Fruit fly (Drosophila melanogaster): ENCODE measurements around the gene AIMP2.

Gene AIMP2

DNA sequence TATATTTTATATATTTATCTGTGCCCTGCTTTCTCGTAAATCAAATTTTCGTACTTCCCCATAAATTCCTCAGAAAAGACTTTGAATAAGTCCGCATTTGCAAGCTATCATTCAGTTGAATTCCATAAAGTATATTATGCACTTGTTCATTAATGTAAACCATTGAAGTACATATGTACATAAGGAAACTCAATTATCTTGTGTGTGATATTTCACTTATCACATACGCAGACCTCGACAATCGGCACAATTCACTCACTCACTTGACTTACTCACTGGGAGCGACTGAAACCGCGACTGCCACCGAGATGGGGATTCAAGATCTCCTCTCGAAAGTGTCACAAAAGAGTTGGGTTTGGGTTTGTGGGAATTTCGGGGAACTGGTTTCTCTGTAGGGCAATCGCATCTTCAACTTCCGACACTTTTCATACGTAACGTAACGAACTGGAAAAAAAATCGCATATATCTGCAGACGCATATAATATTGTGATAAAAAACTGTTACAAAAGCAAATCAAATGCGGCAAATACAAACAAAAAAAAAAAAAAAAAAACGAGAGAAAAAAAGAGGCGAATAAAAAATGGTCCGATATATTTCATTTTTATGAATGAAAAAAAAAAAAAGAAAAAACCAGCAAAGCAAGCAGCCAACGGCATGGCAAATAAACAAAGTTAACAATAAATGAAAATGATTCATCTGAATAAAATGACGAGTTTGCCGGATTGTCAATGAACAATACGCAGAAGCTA lies 13.8 kb downstream of the AIMP2 start:
- peak; percentile 14 for TF ChIP-seq gl (tag; optimal IDR thresholded peaks at IDR 0.05)
- TF ChIP-seq fd96Ca (GFP tag; IDR thresholded peaks at IDR 0.05), result no peak
- no peak for TF ChIP-seq CG9948 (tag; optimal IDR thresholded peaks at IDR 0.05)
- peak; percentile 40 for TF ChIP-seq EcR (GFP tag; optimal IDR thresholded peaks at IDR 0.05)
- no peak for TF ChIP-seq rn (GFP tag; IDR thresholded peaks at IDR 0.05)

dm6 chr3L:15597945-15598344 lies 14.5 kb downstream of the AIMP2 start:
- TF ChIP-seq EcR (GFP tag; optimal IDR thresholded peaks at IDR 0.05) (peak; percentile 7), Ets98B (GFP tag; IDR thresholded peaks at IDR 0.05) (no peak)

dm6 chr3L:15599190-15599589 lies 15.8 kb downstream of the AIMP2 start:
- no peak for TF ChIP-seq CG14655 (GFP tag; optimal IDR thresholded peaks at IDR 0.05)
- no peak for TF ChIP-seq Pif1B (GFP tag; optimal IDR thresholded peaks at IDR 0.05)
- TF ChIP-seq CG4496 (GFP tag; IDR thresholded peaks at IDR 0.05), result no peak
- no peak for TF ChIP-seq rn (GFP tag; IDR thresholded peaks at IDR 0.05)
- TF ChIP-seq Snoo (tag; optimal IDR thresholded peaks at IDR 0.05), result no peak
- no peak for TF ChIP-seq fd96Ca (GFP tag; IDR thresholded peaks at IDR 0.05)
- no peak for TF ChIP-seq CG15710 (tag; optimal IDR thresholded peaks at IDR 0.05)
- no peak for TF ChIP-seq gl (tag; optimal IDR thresholded peaks at IDR 0.05)
- no peak for TF ChIP-seq CG10348 (GFP tag; IDR thresholded peaks at IDR 0.05)
- TF ChIP-seq Pif1A (GFP tag; optimal IDR thresholded peaks at IDR 0.05), result no peak
- TF ChIP-seq EcR (GFP tag; optimal IDR thresholded peaks at IDR 0.05), result no peak

DNA sequence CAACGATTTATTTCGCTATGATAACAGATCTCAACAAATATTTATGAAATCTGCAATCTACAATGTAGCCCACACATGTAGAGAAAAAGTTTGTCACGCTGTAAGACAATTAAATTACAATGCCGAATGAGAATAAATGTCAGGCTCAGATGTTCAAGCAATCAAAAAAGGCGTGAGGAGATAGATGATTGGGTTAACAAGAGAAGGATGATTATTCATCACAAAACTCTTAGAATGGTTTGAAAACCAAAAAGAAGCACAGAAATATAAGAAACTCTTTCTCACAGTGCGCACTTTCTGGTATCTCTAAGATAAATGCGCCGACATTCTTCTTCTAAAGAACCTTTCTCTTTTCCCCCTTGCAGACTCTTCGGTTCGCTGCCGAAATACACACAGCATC lies 16.6 kb downstream of the AIMP2 start:
- TF ChIP-seq CG8159 (tag; optimal IDR thresholded peaks at IDR 0.05), result no peak

dm6 chr3L:15604979-15605378 lies 21.5 kb downstream of the AIMP2 start:
- TF ChIP-seq fd96Ca (GFP tag; IDR thresholded peaks at IDR 0.05) (no peak), CG8159 (tag; optimal IDR thresholded peaks at IDR 0.05) (no peak), CG12605 (GFP tag; IDR thresholded peaks at IDR 0.05) (no peak), CG34367 (tag; optimal IDR thresholded peaks at IDR 0.05) (no peak), rn (GFP tag; IDR thresholded peaks at IDR 0.05) (no peak), CG14655 (GFP tag; optimal IDR thresholded peaks at IDR 0.05) (no peak), CG32121 (GFP tag; IDR thresholded peaks at IDR 0.05) (no peak), Snoo (tag; optimal IDR thresholded peaks at IDR 0.05) (no peak)

DNA sequence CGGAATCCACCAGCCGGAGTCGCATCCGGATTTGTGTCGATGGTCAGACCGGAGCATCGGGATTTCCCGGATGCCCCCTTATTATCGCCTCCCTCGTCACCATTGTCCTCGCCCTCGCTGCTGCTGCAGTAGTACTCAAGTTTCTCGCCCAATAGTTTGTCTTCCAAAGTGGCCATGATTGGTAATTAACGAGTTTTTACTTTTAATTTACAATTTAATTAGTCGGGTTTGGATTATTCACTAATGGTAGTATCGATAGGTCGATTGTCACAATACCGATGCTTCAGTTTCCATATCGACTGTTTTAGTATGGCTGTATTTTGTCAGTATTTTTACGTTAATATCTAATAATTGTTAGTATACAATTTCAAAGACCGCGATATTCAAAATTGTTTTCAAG lies 26.7 kb downstream of the AIMP2 start, which contains the start of gene CG7650:
Gene CG7650 (minus strand): TSS at position 278 of the 400 bp plus-strand sequence.
- TF ChIP-seq Pif1A (GFP tag; optimal IDR thresholded peaks at IDR 0.05) (no peak), CG9948 (tag; optimal IDR thresholded peaks at IDR 0.05) (no peak), fd96Ca (GFP tag; IDR thresholded peaks at IDR 0.05) (no peak), CG14655 (GFP tag; optimal IDR thresholded peaks at IDR 0.05) (no peak), CG8301 (tag; optimal IDR thresholded peaks at IDR 0.05) (no peak), CG17806 (tag; optimal IDR thresholded peaks at IDR 0.05) (no peak), Ets98B (GFP tag; IDR thresholded peaks at IDR 0.05) (no peak), CG8159 (tag; optimal IDR thresholded peaks at IDR 0.05) (no peak), rn (GFP tag; IDR thresholded peaks at IDR 0.05) (no peak), CG13204 (GFP tag; optimal IDR thresholded peaks at IDR 0.05) (no peak), CG34367 (tag; optimal IDR thresholded peaks at IDR 0.05) (no peak), CG12605 (GFP tag; IDR thresholded peaks at IDR 0.05) (no peak), gl (tag; optimal IDR thresholded peaks at IDR 0.05) (no peak), D1 (tag; optimal IDR thresholded peaks at IDR 0.05) (no peak), CG4496 (GFP tag; IDR thresholded peaks at IDR 0.05) (no peak), CG32121 (GFP tag; IDR thresholded peaks at IDR 0.05) (no peak)

DNA sequence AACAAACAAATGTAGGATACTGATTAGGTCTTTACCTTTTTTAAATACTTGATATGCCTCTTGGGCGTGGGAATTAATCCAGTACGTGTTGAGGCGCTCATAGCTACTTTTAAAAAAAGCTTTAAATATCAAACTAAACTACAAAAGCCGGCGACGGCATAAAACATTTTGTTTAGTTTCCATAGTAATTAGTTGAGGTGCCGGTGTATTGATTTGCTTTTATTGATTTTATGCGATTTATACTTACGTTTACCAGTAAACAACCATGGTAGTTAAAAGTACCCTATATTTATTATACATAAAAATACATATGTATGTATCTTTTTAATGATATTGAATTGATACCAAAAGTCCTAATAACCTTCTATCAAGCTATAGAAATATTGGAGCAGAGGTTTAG lies 29.3 kb downstream of the AIMP2 start, which contains the start of gene CG13449:
Gene CG13449 (minus strand): TSS at position 101 of the 400 bp plus-strand sequence.
- TF ChIP-seq fd96Ca (GFP tag; IDR thresholded peaks at IDR 0.05) (no peak), CG8301 (tag; optimal IDR thresholded peaks at IDR 0.05) (no peak), CG8159 (tag; optimal IDR thresholded peaks at IDR 0.05) (no peak), D1 (tag; optimal IDR thresholded peaks at IDR 0.05) (no peak), rn (GFP tag; IDR thresholded peaks at IDR 0.05) (no peak), CG9948 (tag; optimal IDR thresholded peaks at IDR 0.05) (no peak), CG12605 (GFP tag; IDR thresholded peaks at IDR 0.05) (no peak), Pif1B (GFP tag; optimal IDR thresholded peaks at IDR 0.05) (no peak), EcR (GFP tag; optimal IDR thresholded peaks at IDR 0.05) (no peak), Pif1A (GFP tag; optimal IDR thresholded peaks at IDR 0.05) (no peak), CG15710 (tag; optimal IDR thresholded peaks at IDR 0.05) (no peak), CG32121 (GFP tag; IDR thresholded peaks at IDR 0.05) (no peak), CG4496 (GFP tag; IDR thresholded peaks at IDR 0.05) (no peak), CG13204 (GFP tag; optimal IDR thresholded peaks at IDR 0.05) (no peak), Snoo (tag; optimal IDR thresholded peaks at IDR 0.05) (no peak), CG17806 (tag; optimal IDR thresholded peaks at IDR 0.05) (no peak), CG14655 (GFP tag; optimal IDR thresholded peaks at IDR 0.05) (no peak), CG10348 (GFP tag; IDR thresholded peaks at IDR 0.05) (no peak), gl (tag; optimal IDR thresholded peaks at IDR 0.05) (no peak), Ets98B (GFP tag; IDR thresholded peaks at IDR 0.05) (no peak)
